Worm (Caenorhabditis elegans) whole organism, young adult: ENCODE data around the gene sec-5.

Experiments used
- F23B12.7 ChIP-seq: sonication (generic microtip); optimal IDR thresholded peaks from 2 replicates; lab custom pipeline; 2017; ENCODE audit warnings: missing genetic modification characterization, mild to moderate bottlenecking, missing compliant biosample characterization, antibody characterized with exemption, moderate library complexity; ENCODE audit not compliant: insufficient read depth
- T07F8.4 ChIP-seq: sonication (generic microtip); optimal IDR thresholded peaks from 2 replicates; lab custom pipeline; 2016; ENCODE audit warnings: mild to moderate bottlenecking, missing genetic modification characterization, moderate library complexity, missing compliant biosample characterization
- T26A5.8 ChIP-seq: sonication (generic microtip); optimal IDR thresholded peaks from 2 replicates; lab custom pipeline; 2016; ENCODE audit warnings: missing genetic modification characterization, missing compliant biosample characterization
- ceh-91 ChIP-seq: fragments of 200-800 bp; sonication (Bioruptor generic); IDR thresholded peaks from 2 replicates; pipeline ENCODE4 v1.3.6; 2022; ENCODE audit warnings: missing genetic modification reagents, missing genetic modification characterization, missing compliant biosample characterization
- die-1 ChIP-seq: sonication (generic microtip); optimal IDR thresholded peaks from 2 replicates; lab custom pipeline; 2016; ENCODE audit warnings: missing genotype, mild to moderate bottlenecking, missing genetic modification characterization, missing compliant biosample characterization
- hlh-12 ChIP-seq: sonication (generic microtip); optimal IDR thresholded peaks from 2 replicates; lab custom pipeline; 2016; ENCODE audit warnings: missing genetic modification characterization, missing compliant biosample characterization
- rcor-1 ChIP-seq: fragments of 200-800 bp; sonication (Bioruptor generic); IDR thresholded peaks from 2 replicates; pipeline ENCODE4 v1.3.6; 2022; ENCODE audit warnings: missing genetic modification reagents, missing genetic modification characterization, missing compliant biosample characterization
- repo-1 ChIP-seq: sonication (generic microtip); optimal IDR thresholded peaks from 2 replicates; lab custom pipeline; 2017; ENCODE audit warnings: mild to moderate bottlenecking, missing genetic modification characterization, missing compliant biosample characterization
- rpc-1 ChIP-seq, 2 experiments: fragments of 150-350 bp in 1 of 2; sonication (generic microtip) in 1 of 2; optimal IDR thresholded peaks; 2 replicates each; lab custom pipeline; 2014 to 2018; ENCODE audit warnings: missing biosample characterization in 1 of 2, missing genetic modification characterization in 1 of 2, missing genetic modification reagents in 1 of 2, missing genotype in 1 of 2

ce11 chrII:9131363-9131762, 45.6 kb downstream of the sec-5 start, which contains the start of gene C16D2.1:
- no peak for TF ChIP-seq T26A5.8 (tag; lab: Kevin White, UChicago)
- TF ChIP-seq rcor-1 (GFP tag; lab: Robert Waterston, UW) = no peak
- no peak for TF ChIP-seq T07F8.4 (tag; lab: Kevin White, UChicago)
- no peak for TF ChIP-seq hlh-12 (tag; lab: Kevin White, UChicago)
- TF ChIP-seq die-1 (tag; lab: Kevin White, UChicago) = no peak
- TF ChIP-seq repo-1 = no peak
- no peak for TF ChIP-seq ceh-91 (GFP tag; lab: Robert Waterston, UW)
- TF ChIP-seq F23B12.7 (tag; lab: Kevin White, UChicago) = no peak
- TF ChIP-seq rpc-1 (optimal IDR thresholded peaks at IDR 0.05; lab: Kevin White, UChicago) = no peak
- TF ChIP-seq rpc-1 (tag; optimal IDR thresholded peaks at IDR 0.05; lab: Kevin White, UChicago) = no peak
